Worm (Caenorhabditis elegans) whole organism, midembryonic: Measurements from ENCODE around the gene C17A2.4.

Source experiments
- T22C8.4 ChIP-seq: fragments of 200-800 bp; sonication (Bioruptor generic); IDR thresholded peaks from 2 replicates; pipeline ENCODE4 v1.3.6; 2022; ENCODE audit warnings: missing genetic modification characterization, missing compliant biosample characterization
- cog-1 ChIP-seq: sonication (generic microtip); optimal IDR thresholded peaks from 2 replicates; lab custom pipeline; 2016; ENCODE audit warnings: missing genetic modification characterization, missing compliant biosample characterization
- flt-1 ChIP-seq: fragments of 200-800 bp; sonication (Bioruptor generic); IDR thresholded peaks from 2 replicates; pipeline ENCODE4 v1.3.6; 2022; ENCODE audit warnings: missing genetic modification characterization, missing compliant biosample characterization
- klf-2 ChIP-seq: fragments of 200-800 bp; sonication (Bioruptor generic); conservative IDR thresholded peaks from 2 replicates; pipeline ENCODE4 v1.3.6; 2022; ENCODE audit warnings: missing genetic modification reagents, missing genetic modification characterization, missing compliant biosample characterization
- med-1 ChIP-seq: sonication (generic microtip); optimal IDR thresholded peaks from 2 replicates; lab custom pipeline; 2017; ENCODE audit warnings: missing genetic modification characterization, mild to moderate bottlenecking, missing compliant biosample characterization, antibody characterized with exemption, missing genetic modification reagents; ENCODE audit not compliant: insufficient read depth
- ref-1 ChIP-seq: fragments of 200-800 bp; sonication (Bioruptor generic); conservative IDR thresholded peaks from 2 replicates; pipeline ENCODE4 v1.3.6; 2022; ENCODE audit warnings: missing genetic modification reagents, missing genetic modification characterization, missing compliant biosample characterization
- tab-1 ChIP-seq: fragments of 200-800 bp; sonication (Bioruptor generic); IDR thresholded peaks from 2 replicates; pipeline ENCODE4 v1.3.6; 2022; ENCODE audit warnings: missing genetic modification characterization, missing compliant biosample characterization
- ztf-23 ChIP-seq: fragments of 200-800 bp; sonication (Bioruptor generic); IDR thresholded peaks from 2 replicates; pipeline ENCODE4 v1.3.6; 2022; ENCODE audit warnings: missing genetic modification reagents, missing genetic modification characterization, missing compliant biosample characterization
- ztf-29 ChIP-seq: fragments of 200-800 bp; sonication (Bioruptor generic); IDR thresholded peaks from 2 replicates; pipeline ENCODE4 v1.3.6; 2022; ENCODE audit warnings: missing genetic modification reagents, missing genetic modification characterization, missing compliant biosample characterization

C17A2.4 gene

ce11 chrII:3877874-3878273 lies 38.2 kb downstream of the C17A2.4 start, which contains the start of gene sdz-7:
TSS of gene sdz-7 (minus strand) at chrII:3877974.
- no peak for TF ChIP-seq ref-1
- no peak for TF ChIP-seq flt-1
- no peak for TF ChIP-seq med-1 (GFP tag; lab: Kevin White, UChicago)
- TF ChIP-seq klf-2 (GFP tag; lab: Robert Waterston, UW), result no peak
- no peak for TF ChIP-seq cog-1 (tag; lab: Kevin White, UChicago)
- TF ChIP-seq ztf-23 (GFP tag; lab: Robert Waterston, UW), result no peak
- TF ChIP-seq tab-1 (GFP tag; lab: Robert Waterston, UW), result no peak
- no peak for TF ChIP-seq ztf-29 (GFP tag; lab: Robert Waterston, UW)
- no peak for TF ChIP-seq T22C8.4 (GFP tag; lab: Robert Waterston, UW)

ce11 chrII:3878330-3878729 lies 38.7 kb downstream of the C17A2.4 start, which contains the start of gene srh-250:
TSS of gene srh-250 (plus strand) at chrII:3878630.
- no peak for TF ChIP-seq cog-1 (tag; lab: Kevin White, UChicago)
- TF ChIP-seq ref-1, result no peak
- no peak for TF ChIP-seq klf-2 (GFP tag; lab: Robert Waterston, UW)
- TF ChIP-seq T22C8.4 (GFP tag; lab: Robert Waterston, UW), result no peak
- TF ChIP-seq ztf-23 (GFP tag; lab: Robert Waterston, UW), result no peak
- TF ChIP-seq flt-1, result no peak
- no peak for TF ChIP-seq ztf-29 (GFP tag; lab: Robert Waterston, UW)
- TF ChIP-seq med-1 (GFP tag; lab: Kevin White, UChicago), result no peak
- TF ChIP-seq tab-1 (GFP tag; lab: Robert Waterston, UW), result no peak

- TF ChIP-seq tab-1 (GFP tag; lab: Robert Waterston, UW) (no peak), ztf-23 (GFP tag; lab: Robert Waterston, UW) (no peak), flt-1 (no peak), T22C8.4 (GFP tag; lab: Robert Waterston, UW) (no peak), ztf-29 (GFP tag; lab: Robert Waterston, UW) (no peak), med-1 (GFP tag; lab: Kevin White, UChicago) (no peak), cog-1 (tag; lab: Kevin White, UChicago) (no peak), ref-1 (no peak), klf-2 (GFP tag; lab: Robert Waterston, UW) (no peak)
Observed at ce11 chrII:3879945-3880344, 40.3 kb downstream of the C17A2.4 start, which contains the start of gene nhr-166. TSS of gene nhr-166 (plus strand) at chrII:3880245.
